Worm (Caenorhabditis elegans): ENCODE results near the gene pdha-1.

The pdha-1 gene

DNA sequence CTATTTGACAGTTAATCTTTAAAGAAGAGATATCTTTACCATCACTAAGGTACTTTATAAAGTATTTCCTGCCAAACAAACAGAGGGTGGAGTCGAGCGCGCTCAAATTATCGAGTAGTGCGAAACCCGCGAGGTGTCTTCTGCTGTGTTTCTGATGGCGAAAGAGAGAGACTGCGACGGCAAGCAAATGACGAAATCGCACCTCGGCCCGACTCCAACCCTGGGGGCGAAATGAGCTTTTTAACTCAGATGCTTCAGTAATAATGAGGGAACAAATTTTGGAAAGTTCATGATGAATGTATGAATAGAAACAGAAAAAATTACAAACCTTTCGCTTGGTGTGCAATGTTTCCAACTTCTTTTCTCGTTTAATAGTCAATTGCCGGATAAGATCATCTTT lies 25.4 kb downstream of the pdha-1 start:
- TF ChIP-seq drap-1 (GFP tag; optimal IDR thresholded peaks at IDR 0.05) (peak; percentile 27), elt-3 (tag; optimal IDR thresholded peaks at IDR 0.05) (no peak), M03D4.4 (tag; optimal IDR thresholded peaks at IDR 0.05) (no peak), ceh-39 (tag; optimal IDR thresholded peaks at IDR 0.05) (peak; percentile 25), sptf-1 (tag; optimal IDR thresholded peaks at IDR 0.05) (peak; percentile 17), ceh-83 (GFP tag; optimal IDR thresholded peaks at IDR 0.05) (peak; percentile 37)

DNA sequence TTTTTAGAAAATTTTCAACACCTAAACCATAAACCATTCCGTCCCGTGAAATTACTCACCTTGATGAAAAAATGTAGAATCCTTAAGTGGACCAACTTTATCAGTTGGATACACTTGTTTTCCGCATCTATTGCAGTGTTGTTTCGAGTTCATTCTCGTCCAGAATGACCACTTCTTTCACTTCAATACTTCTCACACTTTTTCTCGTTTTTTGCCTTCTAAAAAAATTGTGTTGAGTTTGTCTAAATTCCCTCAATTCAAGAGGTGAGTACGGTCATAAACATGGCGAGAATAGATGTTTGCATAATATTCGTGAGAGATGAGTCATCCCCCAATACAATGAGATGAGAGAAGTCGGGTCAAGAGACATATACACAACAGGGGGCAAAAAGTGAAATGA lies 26.5 kb downstream of the pdha-1 start, which contains the start of gene ltd-1:
Gene ltd-1, minus strand, starts transcription at position 218 of the 400 bp plus-strand sequence.
- TF ChIP-seq mab-5 (tag; optimal IDR thresholded peaks at IDR 0.05) (no peak), nhr-12 (tag; optimal IDR thresholded peaks at IDR 0.05) (no peak), elt-1 (tag; optimal IDR thresholded peaks at IDR 0.05; ENCODE audit: borderline replicate concordance, insufficient read depth) (no peak), bed-3 (GFP tag; optimal IDR thresholded peaks at IDR 0.05) (no peak), mls-2 (tag; optimal IDR thresholded peaks at IDR 0.05) (no peak), hlh-1 (tag; optimal IDR thresholded peaks at IDR 0.05) (no peak), nhr-28 (tag; optimal IDR thresholded peaks at IDR 0.05) (no peak), ham-2 (GFP tag; optimal IDR thresholded peaks at IDR 0.05) (no peak), flh-1 (GFP tag; optimal IDR thresholded peaks at IDR 0.05) (no peak), ceh-83 (GFP tag; optimal IDR thresholded peaks at IDR 0.05) (no peak), ceh-39 (tag; optimal IDR thresholded peaks at IDR 0.05) (no peak), nhr-76 (tag; optimal IDR thresholded peaks at IDR 0.05) (no peak), M03D4.4 (tag; optimal IDR thresholded peaks at IDR 0.05) (no peak), cnd-1 (tag; optimal IDR thresholded peaks at IDR 0.05) (no peak), lin-13 (tag; optimal IDR thresholded peaks at IDR 0.05) (no peak), tbx-8 (GFP tag; optimal IDR thresholded peaks at IDR 0.05) (no peak), elt-3 (tag; optimal IDR thresholded peaks at IDR 0.05) (no peak), lin-32 (GFP tag; optimal IDR thresholded peaks at IDR 0.05) (no peak), nhr-2 (tag; optimal IDR thresholded peaks at IDR 0.05) (no peak)

DNA sequence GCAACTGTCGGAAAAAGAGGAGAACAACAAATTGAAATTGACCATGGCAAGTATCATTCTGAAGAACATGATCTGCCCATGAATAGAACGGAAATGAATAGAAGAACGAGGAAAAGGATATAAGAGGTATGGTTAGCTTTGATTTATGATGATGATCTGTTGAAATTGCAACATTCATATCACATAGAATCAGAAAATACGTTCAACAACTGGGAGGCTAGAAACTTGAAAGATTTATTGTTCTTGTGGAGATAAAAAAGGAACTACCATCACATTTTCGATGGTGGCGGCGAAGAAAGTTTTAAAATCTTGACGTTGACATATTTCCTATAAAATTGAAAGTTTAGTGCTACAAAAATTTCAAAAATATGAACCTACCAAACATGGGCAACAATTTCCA lies 27.2 kb downstream of the pdha-1 start:
- no peak for TF ChIP-seq lin-32 (GFP tag; optimal IDR thresholded peaks at IDR 0.05)
- TF ChIP-seq cnd-1 (tag; optimal IDR thresholded peaks at IDR 0.05), result no peak
- TF ChIP-seq ham-2 (GFP tag; optimal IDR thresholded peaks at IDR 0.05), result no peak
- no peak for TF ChIP-seq snpc-4 (tag; optimal IDR thresholded peaks at IDR 0.05)
- TF ChIP-seq lin-13 (tag; optimal IDR thresholded peaks at IDR 0.05), result no peak
- no peak for TF ChIP-seq ces-1 (GFP tag; optimal IDR thresholded peaks at IDR 0.05)
- TF ChIP-seq ceh-39 (tag; optimal IDR thresholded peaks at IDR 0.05), result no peak
- TF ChIP-seq ceh-83 (GFP tag; optimal IDR thresholded peaks at IDR 0.05), result no peak
- no peak for TF ChIP-seq elt-3 (tag; optimal IDR thresholded peaks at IDR 0.05)
- no peak for TF ChIP-seq nhr-2 (tag; optimal IDR thresholded peaks at IDR 0.05)
- TF ChIP-seq hlh-1 (tag; optimal IDR thresholded peaks at IDR 0.05), result no peak
- TF ChIP-seq drap-1 (GFP tag; optimal IDR thresholded peaks at IDR 0.05), result no peak
- no peak for TF ChIP-seq sem-2 (GFP tag; optimal IDR thresholded peaks at IDR 0.05)
- TF ChIP-seq ztf-11 (tag; optimal IDR thresholded peaks at IDR 0.05), result no peak
- TF ChIP-seq zip-8 (tag; optimal IDR thresholded peaks at IDR 0.05), result no peak
- TF ChIP-seq flh-1 (GFP tag; optimal IDR thresholded peaks at IDR 0.05), result no peak
- TF ChIP-seq unc-62 (GFP tag; optimal IDR thresholded peaks at IDR 0.05), result no peak

DNA sequence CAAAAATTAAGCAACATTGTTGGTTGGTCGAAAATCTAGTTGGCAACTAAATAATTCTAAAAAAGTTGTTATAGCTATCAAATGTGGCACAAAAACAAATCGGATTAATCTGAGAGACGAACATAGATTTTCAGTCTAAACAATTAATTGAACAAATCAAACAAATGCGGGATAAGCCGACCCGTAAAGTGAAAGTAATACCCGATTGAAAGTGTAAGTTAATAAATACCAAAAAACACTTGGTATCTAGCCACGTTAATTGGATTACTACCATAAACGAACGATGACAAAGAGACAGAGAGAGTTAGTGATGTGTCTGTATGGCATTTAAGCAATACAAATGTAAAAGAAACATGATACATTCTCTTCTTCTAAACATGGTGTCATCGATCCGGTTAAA lies 27.8 kb downstream of the pdha-1 start:
- peak; percentile 12 for TF ChIP-seq blmp-1 (tag; optimal IDR thresholded peaks at IDR 0.05)
- no peak for TF ChIP-seq bed-3 (GFP tag; optimal IDR thresholded peaks at IDR 0.05)
- no peak for TF ChIP-seq ceh-39 (tag; optimal IDR thresholded peaks at IDR 0.05)

- TF ChIP-seq nhr-2 (tag; optimal IDR thresholded peaks at IDR 0.05), result peak; percentile 49
- TF ChIP-seq unc-62 (GFP tag; optimal IDR thresholded peaks at IDR 0.05), result no peak
Measured at ce11 chrII:8099212-8099784, 33.2 kb downstream of the pdha-1 start.

ce11 chrII:8102041-8102440 lies 36.0 kb downstream of the pdha-1 start, which contains the start of gene sre-2:
TSS of gene sre-2 (minus strand) at chrII:8102141.
- TF ChIP-seq lin-32 (GFP tag; optimal IDR thresholded peaks at IDR 0.05) (no peak), sem-2 (GFP tag; optimal IDR thresholded peaks at IDR 0.05) (no peak), tbx-8 (GFP tag; optimal IDR thresholded peaks at IDR 0.05) (no peak), elt-3 (tag; optimal IDR thresholded peaks at IDR 0.05) (no peak), snpc-4 (tag; optimal IDR thresholded peaks at IDR 0.05) (no peak), nhr-12 (tag; optimal IDR thresholded peaks at IDR 0.05) (no peak), unc-62 (GFP tag; optimal IDR thresholded peaks at IDR 0.05) (no peak), drap-1 (GFP tag; optimal IDR thresholded peaks at IDR 0.05) (no peak)

Measured in whole organism, mixed stage, embryonic.